Worm (Caenorhabditis elegans) whole organism, young adult: ENCODE data around the gene rpb-11.

Experiments used
- B0261.1 ChIP-seq: sonication (generic microtip); optimal IDR thresholded peaks from 2 replicates; lab custom pipeline; 2016; ENCODE audit warnings: mild to moderate bottlenecking, missing genetic modification characterization, moderate library complexity, missing compliant biosample characterization
- B0336.3 ChIP-seq: fragments of 200-800 bp; sonication (Bioruptor generic); IDR thresholded peaks from 2 replicates; pipeline ENCODE4 v1.3.6; 2022; ENCODE audit warnings: missing genetic modification characterization, missing compliant biosample characterization
- F37B4.10 ChIP-seq: fragments of 200-800 bp; sonication (Bioruptor generic); IDR thresholded peaks from 2 replicates; pipeline ENCODE4 v1.3.6; 2022; ENCODE audit warnings: missing genetic modification characterization, missing compliant biosample characterization
- F55B11.4 ChIP-seq: sonication (generic microtip); optimal IDR thresholded peaks from 2 replicates; lab custom pipeline; 2016; ENCODE audit warnings: missing compliant biosample characterization, missing genetic modification characterization, borderline replicate concordance; ENCODE audit not compliant: insufficient read depth
- F57A8.1 ChIP-seq: fragments of 200-800 bp; sonication (Bioruptor generic); optimal IDR thresholded peaks from 2 replicates; lab custom pipeline; 2018; ENCODE audit warnings: mild to moderate bottlenecking, missing genetic modification characterization, moderate library complexity, missing compliant biosample characterization
- F57C9.4 ChIP-seq: sonication (generic microtip); optimal IDR thresholded peaks from 2 replicates; lab custom pipeline; 2017; ENCODE audit warnings: mild to moderate bottlenecking, missing genetic modification characterization, missing compliant biosample characterization
- T07F8.4 ChIP-seq: sonication (generic microtip); optimal IDR thresholded peaks from 2 replicates; lab custom pipeline; 2016; ENCODE audit warnings: mild to moderate bottlenecking, missing genetic modification characterization, moderate library complexity, missing compliant biosample characterization
- T26A5.8 ChIP-seq: sonication (generic microtip); optimal IDR thresholded peaks from 2 replicates; lab custom pipeline; 2016; ENCODE audit warnings: missing genetic modification characterization, missing compliant biosample characterization
- Y53F4B.3 ChIP-seq: fragments of 200-800 bp; sonication (Bioruptor generic); IDR thresholded peaks from 2 replicates; pipeline ENCODE4 v1.3.6; 2022; ENCODE audit warnings: missing genetic modification reagents, missing genetic modification characterization, missing compliant biosample characterization
- Y79H2A.3 ChIP-seq: fragments of 200-800 bp; sonication (Bioruptor generic); conservative IDR thresholded peaks from 2 replicates; pipeline ENCODE4 v1.3.6; 2022; ENCODE audit warnings: missing genetic modification reagents, missing genetic modification characterization, missing compliant biosample characterization
- Y95B8A.8 ChIP-seq: fragments of 200-800 bp; sonication (Bioruptor generic); IDR thresholded peaks from 2 replicates; pipeline ENCODE4 v1.3.6; 2022; ENCODE audit warnings: missing genetic modification reagents, missing genetic modification characterization, missing compliant biosample characterization
- akir-1 ChIP-seq: fragments of 200-800 bp; sonication (Bioruptor generic); optimal IDR thresholded peaks from 2 replicates; lab custom pipeline; 2018; ENCODE audit warnings: mild to moderate bottlenecking, missing genetic modification characterization, moderate library complexity, missing compliant biosample characterization
- ama-1 ChIP-seq, 3 experiments: fragments of 150-350 bp in 1 of 3; sonication (generic microtip) in 2 of 3; optimal IDR thresholded peaks; 2 replicates each; lab custom pipeline; 2014 to 2018; ENCODE audit warnings: missing biosample characterization in 2 of 3, missing genetic modification characterization in 2 of 3, missing genetic modification reagents in 2 of 3
- atf-7 ChIP-seq: sonication (generic microtip); optimal IDR thresholded peaks from 2 replicates; lab custom pipeline; 2017; ENCODE audit warnings: mild to moderate bottlenecking, missing genetic modification characterization, missing compliant biosample characterization
- cebp-1 ChIP-seq, 2 experiments: fragments of 200-800 bp in 1 of 2; sonication (Bioruptor generic) in 1 of 2; sonication (generic microtip) in 1 of 2; IDR thresholded peaks in 1 of 2; optimal IDR thresholded peaks in 1 of 2; 2 replicates each; pipeline versions ENCODE4 v1.3.6 to Lab custom; 2017 to 2022; ENCODE audit warnings: missing compliant biosample characterization in 2 of 2, missing genetic modification characterization in 2 of 2, mild to moderate bottlenecking in 1 of 2, missing genetic modification reagents in 1 of 2, moderate library complexity in 1 of 2
- ceh-100 ChIP-seq: fragments of 200-800 bp; sonication (Bioruptor generic); IDR thresholded peaks from 2 replicates; pipeline ENCODE4 v1.3.6; 2022; ENCODE audit warnings: missing genetic modification reagents, missing genetic modification characterization, missing compliant biosample characterization
- ceh-58 ChIP-seq: fragments of 200-800 bp; sonication (Bioruptor generic); IDR thresholded peaks from 2 replicates; pipeline ENCODE4 v1.3.6; 2022; ENCODE audit warnings: missing genetic modification characterization, missing compliant biosample characterization
- ceh-79 ChIP-seq: sonication (generic microtip); optimal IDR thresholded peaks from 2 replicates; lab custom pipeline; 2017; ENCODE audit warnings: mild to moderate bottlenecking, missing genetic modification characterization, missing compliant biosample characterization
- ceh-91 ChIP-seq: fragments of 200-800 bp; sonication (Bioruptor generic); IDR thresholded peaks from 2 replicates; pipeline ENCODE4 v1.3.6; 2022; ENCODE audit warnings: missing genetic modification reagents, missing genetic modification characterization, missing compliant biosample characterization
- chd-7 ChIP-seq: sonication (generic microtip); optimal IDR thresholded peaks from 2 replicates; lab custom pipeline; 2016; ENCODE audit warnings: mild to moderate bottlenecking, missing genetic modification characterization, moderate library complexity, missing compliant biosample characterization
- die-1 ChIP-seq: sonication (generic microtip); optimal IDR thresholded peaks from 2 replicates; lab custom pipeline; 2016; ENCODE audit warnings: missing genotype, mild to moderate bottlenecking, missing genetic modification characterization, missing compliant biosample characterization
- ekl-4 ChIP-seq: fragments of 200-800 bp; sonication (Bioruptor generic); IDR thresholded peaks from 2 replicates; pipeline ENCODE4 v1.3.6; 2022; ENCODE audit warnings: missing genetic modification reagents, missing genetic modification characterization, missing compliant biosample characterization
- him-1 ChIP-seq: sonication (generic microtip); optimal IDR thresholded peaks from 2 replicates; lab custom pipeline; 2016; ENCODE audit warnings: missing genotype, missing genetic modification reagents, missing genetic modification characterization, missing compliant biosample characterization
- hlh-26 ChIP-seq: fragments of 200-800 bp; sonication (Bioruptor generic); conservative IDR thresholded peaks from 2 replicates; pipeline ENCODE4 v1.3.6; 2022; ENCODE audit warnings: missing genetic modification reagents, missing genetic modification characterization, missing compliant biosample characterization
- hmg-20 ChIP-seq: fragments of 200-800 bp; sonication (Bioruptor generic); IDR thresholded peaks from 2 replicates; pipeline ENCODE4 v1.3.6; 2022; ENCODE audit warnings: missing genetic modification reagents, missing genetic modification characterization, missing compliant biosample characterization
- lag-1 ChIP-seq: fragments of 200-800 bp; sonication (Bioruptor generic); IDR thresholded peaks from 2 replicates; pipeline ENCODE4 v1.3.6; 2022; ENCODE audit warnings: missing genetic modification reagents, missing genetic modification characterization, missing compliant biosample characterization
- lin-26 ChIP-seq: fragments of 200-800 bp; sonication (Bioruptor generic); IDR thresholded peaks from 2 replicates; pipeline ENCODE4 v1.3.6; 2022; ENCODE audit warnings: missing genetic modification reagents, missing genetic modification characterization, missing compliant biosample characterization
- lir-1 ChIP-seq: fragments of 200-800 bp; sonication (Bioruptor generic); conservative IDR thresholded peaks from 2 replicates; pipeline ENCODE4 v1.3.6; 2022; ENCODE audit warnings: missing genetic modification reagents, missing genetic modification characterization, missing compliant biosample characterization
- madf-3 ChIP-seq: fragments of 200-800 bp; sonication (Bioruptor generic); IDR thresholded peaks from 2 replicates; pipeline ENCODE4 v1.3.6; 2022; ENCODE audit warnings: missing genetic modification reagents, missing genetic modification characterization, missing compliant biosample characterization
- madf-8 ChIP-seq: fragments of 200-800 bp; sonication (Bioruptor generic); conservative IDR thresholded peaks from 2 replicates; pipeline ENCODE4 v1.3.6; 2022; ENCODE audit warnings: missing genetic modification reagents, missing genetic modification characterization, missing compliant biosample characterization
- mcd-1 ChIP-seq: fragments of 200-800 bp; sonication (Bioruptor generic); IDR thresholded peaks from 2 replicates; pipeline ENCODE4 v1.3.6; 2022; ENCODE audit warnings: missing genetic modification reagents, missing genetic modification characterization, missing compliant biosample characterization
- mel-28 ChIP-seq: sonication (generic microtip); optimal IDR thresholded peaks from 2 replicates; lab custom pipeline; 2016; ENCODE audit warnings: borderline replicate concordance, mild to moderate bottlenecking, missing genetic modification characterization, missing compliant biosample characterization
- mxl-1 ChIP-seq: sonication (generic microtip); optimal IDR thresholded peaks from 2 replicates; lab custom pipeline; 2016; ENCODE audit warnings: missing genetic modification characterization, missing compliant biosample characterization
- nfya-1 ChIP-seq: sonication (generic microtip); optimal IDR thresholded peaks from 2 replicates; lab custom pipeline; 2017; ENCODE audit warnings: antibody characterized with exemption, missing compliant biosample characterization, missing genetic modification characterization, borderline replicate concordance; ENCODE audit not compliant: insufficient read depth
- nhr-120 ChIP-seq: fragments of 200-800 bp; sonication (Bioruptor generic); IDR thresholded peaks from 2 replicates; pipeline ENCODE4 v1.3.6; 2022; ENCODE audit warnings: missing genetic modification characterization, missing compliant biosample characterization
- nhr-80 ChIP-seq: sonication (generic microtip); optimal IDR thresholded peaks from 2 replicates; lab custom pipeline; 2016; ENCODE audit warnings: missing genetic modification characterization, missing compliant biosample characterization
- pbrm-1 ChIP-seq: fragments of 200-800 bp; sonication (Bioruptor generic); IDR thresholded peaks from 2 replicates; pipeline ENCODE4 v1.3.6; 2022; ENCODE audit warnings: missing genetic modification reagents, missing genetic modification characterization, missing compliant biosample characterization
- rcor-1 ChIP-seq: fragments of 200-800 bp; sonication (Bioruptor generic); IDR thresholded peaks from 2 replicates; pipeline ENCODE4 v1.3.6; 2022; ENCODE audit warnings: missing genetic modification reagents, missing genetic modification characterization, missing compliant biosample characterization
- rec-8 ChIP-seq, 2 experiments: sonication (generic microtip); optimal IDR thresholded peaks; 2 replicates each; lab custom pipeline; 2016; ENCODE audit warnings: mild to moderate bottlenecking in 2 of 2, missing genetic modification characterization in 2 of 2, missing genetic modification reagents in 2 of 2, missing genotype in 2 of 2, missing biosample characterization in 1 of 2, missing compliant biosample characterization in 1 of 2, moderate library complexity in 1 of 2
- snpc-1.1 ChIP-seq: sonication (generic microtip); optimal IDR thresholded peaks from 2 replicates; lab custom pipeline; 2017; ENCODE audit warnings: missing genetic modification characterization, mild to moderate bottlenecking, missing compliant biosample characterization, antibody characterized with exemption, moderate library complexity, missing genotype, missing genetic modification reagents; ENCODE audit not compliant: insufficient read depth
- snpc-1.3 ChIP-seq: sonication (generic microtip); optimal IDR thresholded peaks from 2 replicates; lab custom pipeline; 2017; ENCODE audit warnings: missing genetic modification characterization, mild to moderate bottlenecking, missing compliant biosample characterization, antibody characterized with exemption, moderate library complexity, missing genotype, missing genetic modification reagents; ENCODE audit not compliant: insufficient read depth
- snpc-3.4 ChIP-seq: sonication (generic microtip); optimal IDR thresholded peaks from 2 replicates; lab custom pipeline; 2017; ENCODE audit warnings: missing genetic modification characterization, mild to moderate bottlenecking, missing compliant biosample characterization, antibody characterized with exemption, moderate library complexity, missing genotype, missing genetic modification reagents
- snpc-4 ChIP-seq, 5 experiments: fragments of 150-350 bp in 1 of 5; sonication (generic microtip) in 4 of 5; optimal IDR thresholded peaks; 2 replicates each; lab custom pipeline; 2014 to 2018; ENCODE audit warnings: missing genetic modification characterization in 5 of 5, missing biosample characterization in 3 of 5, antibody characterized with exemption in 2 of 5, mild to moderate bottlenecking in 2 of 5, missing compliant biosample characterization in 2 of 5, missing genotype in 2 of 5, moderate library complexity in 2 of 5, missing genetic modification reagents in 1 of 5
- unc-130 ChIP-seq: sonication (generic microtip); optimal IDR thresholded peaks from 2 replicates; lab custom pipeline; 2016; ENCODE audit warnings: missing genetic modification reagents, missing genetic modification characterization, missing compliant biosample characterization
- ztf-22 ChIP-seq: fragments of 200-800 bp; sonication (Bioruptor generic); optimal IDR thresholded peaks from 2 replicates; lab custom pipeline; 2018; ENCODE audit warnings: mild to moderate bottlenecking, missing genetic modification characterization, moderate library complexity, missing compliant biosample characterization
- ztf-3 ChIP-seq: fragments of 200-800 bp; sonication (Bioruptor generic); optimal IDR thresholded peaks from 2 replicates; lab custom pipeline; 2018; ENCODE audit warnings: mild to moderate bottlenecking, missing genetic modification characterization, missing compliant biosample characterization

Gene rpb-11

DNA sequence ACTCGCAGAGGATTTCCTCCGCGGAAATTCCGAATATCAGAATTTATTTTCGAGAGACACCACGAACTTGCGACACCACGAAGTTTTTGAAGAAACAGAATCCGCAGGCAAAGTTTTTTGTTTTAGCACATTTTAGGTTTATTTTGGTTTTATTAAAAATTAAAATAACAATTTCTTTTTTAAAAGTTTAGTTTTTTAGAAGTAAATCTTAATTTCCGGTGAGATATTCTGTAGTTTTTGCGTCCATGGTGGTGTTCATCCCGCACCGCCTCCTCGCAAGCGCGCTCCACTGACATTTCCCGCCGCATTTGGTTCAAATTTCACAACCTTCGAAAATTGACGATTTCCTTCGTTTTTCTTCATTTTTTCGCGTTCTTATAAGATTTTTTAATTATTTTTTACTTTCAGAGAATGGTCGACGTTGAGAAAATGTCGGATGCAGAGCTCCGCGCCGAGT lies 3.2 kb downstream of the rpb-11 start, which contains the start of gene lem-2 (continued):
- TF ChIP-seq hlh-26 (GFP tag; lab: Robert Waterston, UW) = no peak
- TF ChIP-seq T26A5.8 (tag; lab: Kevin White, UChicago) = no peak
- TF ChIP-seq ztf-22 (GFP tag; lab: Kevin White, UChicago) = no peak
- TF ChIP-seq rec-8 (tag; optimal IDR thresholded peaks at IDR 0.05; lab: Kevin White, UChicago) = peak in 1 of 2 experiments; percentile 51
- TF ChIP-seq B0336.3 = no peak
- TF ChIP-seq nhr-80 (tag; lab: Kevin White, UChicago) = peak; percentile 34
- TF ChIP-seq mcd-1 (GFP tag; lab: Robert Waterston, UW) = peak; percentile 94
- no peak for TF ChIP-seq ceh-79 (tag; lab: Kevin White, UChicago)
- TF ChIP-seq nfya-1 (tag; lab: Kevin White, UChicago) = no peak
- TF ChIP-seq lir-1 (GFP tag; lab: Robert Waterston, UW) = 0 out of 2 replicates have a peak, but pooled peaks have one; percentile 37
- TF ChIP-seq mel-28 (tag; lab: Kevin White, UChicago) = no peak
- no peak for TF ChIP-seq F57A8.1 (GFP tag; lab: Kevin White, UChicago)
- peak; percentile 98 for TF ChIP-seq ceh-100 (GFP tag; lab: Robert Waterston, UW)
- no peak for TF ChIP-seq snpc-1.3 (tag; lab: Kevin White, UChicago)
- no peak for TF ChIP-seq ztf-3 (GFP tag; lab: Kevin White, UChicago)
- no peak for TF ChIP-seq Y95B8A.8
- TF ChIP-seq unc-130 (GFP tag; lab: Kevin White, UChicago) = peak; percentile 80
- no peak for TF ChIP-seq snpc-3.4 (tag; lab: Kevin White, UChicago)
- TF ChIP-seq ceh-91 (GFP tag; lab: Robert Waterston, UW) = peak; percentile 65
- TF ChIP-seq lag-1 (GFP tag; lab: Robert Waterston, UW) = no peak
- TF ChIP-seq die-1 (tag; lab: Kevin White, UChicago) = no peak
- no peak for TF ChIP-seq akir-1 (GFP tag; lab: Kevin White, UChicago)
- TF ChIP-seq pbrm-1 (GFP tag; lab: Robert Waterston, UW) = peak; percentile 64; the same call in 1 of the 2 replicates
- TF ChIP-seq cebp-1 (GFP tag; IDR thresholded peaks at IDR 0.05; lab: Robert Waterston, UW) = peak; percentile 81; the same call in 1 of the 2 replicates
- TF ChIP-seq cebp-1 (tag; optimal IDR thresholded peaks at IDR 0.05; lab: Kevin White, UChicago) = peak; percentile 90
- no peak for TF ChIP-seq ama-1 (optimal IDR thresholded peaks at IDR 0.05; lab: Kevin White, UChicago)
- TF ChIP-seq ama-1 (GFP tag; optimal IDR thresholded peaks at IDR 0.05; lab: Kevin White, UChicago) = no peak
- no peak for TF ChIP-seq Y53F4B.3 (GFP tag; lab: Robert Waterston, UW)
- no peak for TF ChIP-seq snpc-4 (GFP tag; optimal IDR thresholded peaks at IDR 0.05; lab: Kevin White, UChicago)
- TF ChIP-seq snpc-4 (tag; optimal IDR thresholded peaks at IDR 0.05; lab: Kevin White, UChicago) = peak; percentile 9 to 60 (median 32)
- no peak for TF ChIP-seq chd-7
- 0 out of 2 replicates have a peak, but pooled peaks have one; percentile 12 for TF ChIP-seq ekl-4
- TF ChIP-seq T07F8.4 = peak; percentile 15
- TF ChIP-seq nhr-120 = no peak
- no peak for TF ChIP-seq F37B4.10 (GFP tag; lab: Robert Waterston, UW)
- no peak for TF ChIP-seq snpc-1.1 (tag; lab: Kevin White, UChicago)
- no peak for TF ChIP-seq mxl-1
- peak; percentile 60; the same call in 1 of the 2 replicates for TF ChIP-seq rcor-1 (GFP tag; lab: Robert Waterston, UW)
- no peak for TF ChIP-seq F57C9.4 (tag; lab: Kevin White, UChicago)
- no peak for TF ChIP-seq Y79H2A.3 (GFP tag; lab: Robert Waterston, UW)
- TF ChIP-seq madf-8 (GFP tag; lab: Robert Waterston, UW) = no peak; the same call in 1 of the 2 replicates
- TF ChIP-seq him-1 (tag; lab: Kevin White, UChicago) = no peak
- no peak for TF ChIP-seq F55B11.4 (tag; lab: Kevin White, UChicago)
- TF ChIP-seq madf-3 (GFP tag; lab: Robert Waterston, UW) = no peak
- TF ChIP-seq B0261.1 (tag; lab: Kevin White, UChicago) = peak; percentile 15
- TF ChIP-seq atf-7 (tag; lab: Kevin White, UChicago) = no peak
- TF ChIP-seq ceh-58 (GFP tag; lab: Robert Waterston, UW) = no peak
- no peak for TF ChIP-seq lin-26 (GFP tag; lab: Robert Waterston, UW)
- TF ChIP-seq hmg-20 (GFP tag; lab: Robert Waterston, UW) = no peak
